Worm (Caenorhabditis elegans) whole organism, mixed stage, embryonic: ENCODE data around the gene Y97E10C.1.

Experiments
- lin-13 ChIP-seq: fragments of 150-350 bp; optimal IDR thresholded peaks from 2 replicates; lab custom pipeline; 2014; ENCODE audit warnings: missing biosample characterization, missing genetic modification characterization
- ztf-11 ChIP-seq: fragments of 150-350 bp; optimal IDR thresholded peaks from 2 replicates; lab custom pipeline; 2014; ENCODE audit warnings: missing biosample characterization, missing genetic modification characterization

DNA sequence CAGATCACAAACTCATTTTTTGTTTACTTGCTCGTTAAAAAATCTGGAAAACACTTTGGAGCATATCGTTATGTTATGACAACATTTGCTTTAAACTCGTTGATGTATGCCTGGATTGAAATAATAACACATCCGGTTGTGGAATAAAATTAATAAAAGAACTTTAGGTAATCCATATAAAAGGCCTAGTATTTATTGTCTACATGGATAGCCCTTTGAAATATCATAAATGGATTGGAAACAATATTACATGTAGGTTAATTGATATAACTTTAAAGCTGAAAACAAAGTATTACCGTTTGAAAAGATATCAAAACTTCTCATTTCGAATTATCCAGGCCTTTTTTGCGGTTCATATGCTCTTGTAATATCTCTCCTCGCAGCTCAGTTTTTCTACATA lies 38.0 kb upstream of the Y97E10C.1 start:
- TF ChIP-seq ztf-11 (tag; lab: Kevin White, UChicago) (no peak), lin-13 (tag; lab: Kevin White, UChicago) (no peak)
